Worm (Caenorhabditis elegans): ENCODE data around the gene ZK185.1.
A peak's percentile ranks its signal among the peaks of the same experiment; 100 is the strongest.

The ZK185.1 gene

ce11 chrIV:4548253-4548652 is at the start of gene ZK185.1:
Gene ZK185.1 (plus strand): TSS chrIV:4548553.
- no peak for TF ChIP-seq tbx-37 (GFP tag; conservative IDR thresholded peaks at IDR 0.05)
- TF ChIP-seq aly-1 (tag; optimal IDR thresholded peaks at IDR 0.05), result peak; percentile 5
- no peak for TF ChIP-seq tbx-11 (GFP tag; IDR thresholded peaks at IDR 0.05)
- TF ChIP-seq ama-1 (optimal IDR thresholded peaks at IDR 0.05), result no peak

ce11 chrIV:4505078-4505477 is 43.3 kb upstream of the ZK185.1 start:
- TF ChIP-seq hmg-4 (GFP tag; optimal IDR thresholded peaks at IDR 0.05), result no peak
- TF ChIP-seq sea-1 (GFP tag; conservative IDR thresholded peaks at IDR 0.05), result no peak
- TF ChIP-seq scrt-1 (GFP tag; IDR thresholded peaks at IDR 0.05), result no peak
- no peak for TF ChIP-seq ets-7 (tag; optimal IDR thresholded peaks at IDR 0.05)
- TF ChIP-seq tra-4 (tag; optimal IDR thresholded peaks at IDR 0.05), result no peak

ce11 chrIV:4506637-4507036 is 41.7 kb upstream of the ZK185.1 start, which contains the start of gene gbb-2:
Gene gbb-2 (minus strand): TSS chrIV:4506748.
- TF ChIP-seq ama-1 (optimal IDR thresholded peaks at IDR 0.05) (no peak), hmg-4 (GFP tag; optimal IDR thresholded peaks at IDR 0.05) (no peak), ceh-36 (tag; optimal IDR thresholded peaks at IDR 0.05) (no peak), sea-1 (GFP tag; conservative IDR thresholded peaks at IDR 0.05) (no peak), flt-1 (GFP tag; IDR thresholded peaks at IDR 0.05) (no peak), F13C5.2 (tag; optimal IDR thresholded peaks at IDR 0.05) (no peak), ceh-13 (GFP tag; optimal IDR thresholded peaks at IDR 0.05) (no peak), hnd-1 (tag; optimal IDR thresholded peaks at IDR 0.05) (no peak), tra-4 (tag; optimal IDR thresholded peaks at IDR 0.05) (no peak), ets-7 (tag; optimal IDR thresholded peaks at IDR 0.05) (no peak), tbx-11 (GFP tag; IDR thresholded peaks at IDR 0.05) (no peak)

- TF ChIP-seq tbx-37 (GFP tag; conservative IDR thresholded peaks at IDR 0.05) (no peak), tbx-11 (GFP tag; IDR thresholded peaks at IDR 0.05) (no peak), B0310.2 (tag; optimal IDR thresholded peaks at IDR 0.05) (no peak), scrt-1 (GFP tag; IDR thresholded peaks at IDR 0.05) (no peak), hmbx-1 (tag; optimal IDR thresholded peaks at IDR 0.05) (no peak), hmg-4 (GFP tag; optimal IDR thresholded peaks at IDR 0.05) (no peak), hnd-1 (tag; optimal IDR thresholded peaks at IDR 0.05) (no peak), flt-1 (GFP tag; IDR thresholded peaks at IDR 0.05) (no peak), aly-1 (tag; optimal IDR thresholded peaks at IDR 0.05) (no peak)
These were observed 37.0 kb upstream of the ZK185.1 start, which contains the start of the genes rfth-1 and ZK180.8 for ce11 chrIV:4511259-4511890. Gene rfth-1 (minus strand): TSS chrIV:4511309. Gene ZK180.8 (minus strand): TSS chrIV:4511724.

DNA sequence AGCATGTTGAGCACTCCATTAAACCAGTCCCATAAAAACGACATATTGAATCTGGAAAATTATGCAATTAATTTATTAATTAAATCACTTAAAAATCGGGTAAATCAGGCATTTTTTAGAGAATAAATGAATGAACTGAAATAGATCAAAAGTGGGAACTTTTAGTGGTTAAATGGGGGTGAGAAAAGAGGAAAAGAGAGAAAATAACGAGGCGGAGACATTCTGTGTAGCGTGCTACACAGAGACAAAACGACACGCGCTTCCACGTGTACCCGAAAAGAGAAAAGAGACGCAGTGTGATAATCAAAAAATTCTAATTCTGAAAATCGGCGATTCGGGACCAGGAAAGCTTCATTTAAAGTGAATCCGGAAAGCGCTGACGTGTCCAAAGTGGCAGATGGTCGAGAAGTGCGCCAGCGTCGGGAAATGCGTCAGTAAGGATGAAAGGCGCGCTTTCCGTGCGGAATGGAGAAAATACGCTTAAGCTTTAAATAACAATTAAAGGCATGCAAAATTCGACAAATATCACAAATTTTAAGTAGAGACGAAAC is 35.0 kb upstream of the ZK185.1 start, which contains the start of gene sar-1:
TSS of gene sar-1 (minus strand) at position 51 of the 551 bp plus-strand sequence.
- TF ChIP-seq F13C5.2 (tag; optimal IDR thresholded peaks at IDR 0.05) (peak; percentile 6), ama-1 (optimal IDR thresholded peaks at IDR 0.05) (no peak), tbx-37 (GFP tag; conservative IDR thresholded peaks at IDR 0.05) (0 out of 2 replicates have a peak, but pooled peaks have one; percentile 15), sea-1 (GFP tag; conservative IDR thresholded peaks at IDR 0.05) (no peak), pes-1 (GFP tag; IDR thresholded peaks at IDR 0.05) (no peak), ceh-13 (GFP tag; optimal IDR thresholded peaks at IDR 0.05) (no peak), flt-1 (GFP tag; IDR thresholded peaks at IDR 0.05) (peak; percentile 35; the same call in 1 of the 2 replicates), hmg-4 (GFP tag; optimal IDR thresholded peaks at IDR 0.05) (peak; percentile 46), hnd-1 (tag; optimal IDR thresholded peaks at IDR 0.05) (no peak), scrt-1 (GFP tag; IDR thresholded peaks at IDR 0.05) (no peak), B0310.2 (tag; optimal IDR thresholded peaks at IDR 0.05) (no peak), ceh-36 (tag; optimal IDR thresholded peaks at IDR 0.05) (no peak), ets-7 (tag; optimal IDR thresholded peaks at IDR 0.05) (no peak), aly-1 (tag; optimal IDR thresholded peaks at IDR 0.05) (no peak), tra-4 (tag; optimal IDR thresholded peaks at IDR 0.05) (no peak)

- TF ChIP-seq tbx-11 (GFP tag; IDR thresholded peaks at IDR 0.05) (no peak), pes-1 (GFP tag; IDR thresholded peaks at IDR 0.05) (no peak), B0310.2 (tag; optimal IDR thresholded peaks at IDR 0.05) (no peak), aly-1 (tag; optimal IDR thresholded peaks at IDR 0.05) (no peak), tra-4 (tag; optimal IDR thresholded peaks at IDR 0.05) (no peak), scrt-1 (GFP tag; IDR thresholded peaks at IDR 0.05) (no peak), ceh-36 (tag; optimal IDR thresholded peaks at IDR 0.05) (no peak), sea-1 (GFP tag; conservative IDR thresholded peaks at IDR 0.05) (no peak), ets-7 (tag; optimal IDR thresholded peaks at IDR 0.05) (no peak), F13C5.2 (tag; optimal IDR thresholded peaks at IDR 0.05) (no peak), flt-1 (GFP tag; IDR thresholded peaks at IDR 0.05) (no peak)
These were observed 31.9 kb upstream of the ZK185.1 start for ce11 chrIV:4516478-4516877.

DNA sequence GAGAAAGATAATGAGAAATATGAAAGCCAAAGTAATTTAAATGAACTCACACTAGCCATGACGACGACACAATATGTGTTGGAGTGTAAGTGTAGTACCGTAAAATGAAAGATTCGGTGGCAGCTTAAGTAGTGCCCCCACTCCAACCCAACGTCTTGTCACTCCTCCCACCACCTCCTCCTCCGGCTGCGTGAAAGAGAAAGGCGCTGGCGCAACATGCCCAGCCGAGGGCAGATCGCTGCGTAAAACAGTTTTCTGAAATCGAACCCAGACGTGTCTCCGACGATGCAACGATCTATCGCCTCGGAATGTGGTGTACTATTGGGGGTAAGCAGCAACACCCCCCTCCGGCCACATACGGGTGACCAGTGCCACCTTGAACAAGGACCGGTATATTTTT is 31.3 kb upstream of the ZK185.1 start, which contains the start of gene ZK180.5:
TSS of gene ZK180.5 (minus strand) at position 101 of the 400 bp plus-strand sequence.
- no peak for TF ChIP-seq ceh-36 (tag; optimal IDR thresholded peaks at IDR 0.05)
- no peak for TF ChIP-seq aly-1 (tag; optimal IDR thresholded peaks at IDR 0.05)
- no peak for TF ChIP-seq pes-1 (GFP tag; IDR thresholded peaks at IDR 0.05)
- no peak for TF ChIP-seq hmbx-1 (tag; optimal IDR thresholded peaks at IDR 0.05)
- TF ChIP-seq tbx-11 (GFP tag; IDR thresholded peaks at IDR 0.05), result no peak
- TF ChIP-seq ama-1 (optimal IDR thresholded peaks at IDR 0.05), result no peak
- TF ChIP-seq tra-4 (tag; optimal IDR thresholded peaks at IDR 0.05), result no peak
- TF ChIP-seq hmg-4 (GFP tag; optimal IDR thresholded peaks at IDR 0.05), result no peak
- TF ChIP-seq ceh-13 (GFP tag; optimal IDR thresholded peaks at IDR 0.05), result no peak
- no peak for TF ChIP-seq hnd-1 (tag; optimal IDR thresholded peaks at IDR 0.05)

- TF ChIP-seq tra-4 (tag; optimal IDR thresholded peaks at IDR 0.05), result no peak
- peak; percentile 10 for TF ChIP-seq hmg-4 (GFP tag; optimal IDR thresholded peaks at IDR 0.05)
These were observed 30.2 kb upstream of the ZK185.1 start for ce11 chrIV:4518111-4518510.
